Fruit fly (Drosophila melanogaster) whole organism, embryonic: ENCODE data around the gene Mad.
A peak's percentile ranks its signal among the peaks of the same experiment; 100 is the strongest.

Experiments
- Abd-B ChIP-seq: fragments of 200-800 bp; sonication (Bioruptor generic); optimal IDR thresholded peaks from 2 replicates; lab custom pipeline; 2018; ENCODE audit warnings: missing biosample characterization, mild to moderate bottlenecking, missing genetic modification characterization, moderate library complexity
- Antp ChIP-seq: fragments of 200-800 bp; sonication (Bioruptor generic); optimal IDR thresholded peaks from 3 replicates; lab custom pipeline; 2016; ENCODE audit warnings: missing biosample characterization, missing genetic modification characterization
- Asciz ChIP-seq: fragments of 200-800 bp; sonication (Bioruptor generic); optimal IDR thresholded peaks from 2 replicates; lab custom pipeline; 2017; ENCODE audit warnings: missing biosample characterization, mild to moderate bottlenecking, missing genetic modification characterization, missing genetic modification reagents
- CG10321 ChIP-seq: fragments of 200-800 bp; sonication (Bioruptor generic); IDR thresholded peaks from 2 replicates; pipeline ENCODE4 v1.3.6; 2022; ENCODE audit warnings: missing biosample characterization, missing genetic modification characterization
- CG11456 ChIP-seq: fragments of 200-800 bp; sonication (Bioruptor generic); IDR thresholded peaks from 3 replicates; pipeline ENCODE4 v1.3.6; 2022; ENCODE audit warnings: missing biosample characterization, missing genetic modification characterization
- CG11696 ChIP-seq: fragments of 200-800 bp; sonication (Bioruptor generic); IDR thresholded peaks from 2 replicates; pipeline ENCODE4 v1.3.6; 2022; ENCODE audit warnings: missing biosample characterization, missing genetic modification characterization
- CG13296 ChIP-seq: fragments of 200-800 bp; sonication (Bioruptor generic); optimal IDR thresholded peaks from 3 replicates; lab custom pipeline; 2018; ENCODE audit warnings: missing biosample characterization, mild to moderate bottlenecking, missing genetic modification characterization
- CG14441 ChIP-seq: fragments of 200-800 bp; sonication (Bioruptor generic); IDR thresholded peaks from 2 replicates; pipeline ENCODE4 v1.3.6; 2022; ENCODE audit warnings: missing biosample characterization, missing genetic modification characterization
- CG16813 ChIP-seq: fragments of 200-800 bp; sonication (Bioruptor generic); IDR thresholded peaks from 3 replicates; pipeline ENCODE4 v1.3.6; 2022; ENCODE audit warnings: missing biosample characterization, missing genetic modification characterization; ENCODE audit not compliant: partially characterized antibody
- CG17328 ChIP-seq: fragments of 200-800 bp; sonication (Bioruptor generic); IDR thresholded peaks from 2 replicates; pipeline ENCODE4 v1.3.6; 2022; ENCODE audit warnings: missing biosample characterization, missing genetic modification characterization
- CG1792 ChIP-seq: fragments of 200-800 bp; sonication (Bioruptor generic); optimal IDR thresholded peaks from 2 replicates; lab custom pipeline; 2016; ENCODE audit warnings: missing biosample characterization, missing genetic modification characterization
- CG3838 ChIP-seq: fragments of 200-800 bp; sonication (Bioruptor generic); optimal IDR thresholded peaks from 3 replicates; lab custom pipeline; 2016; ENCODE audit warnings: missing biosample characterization, missing genetic modification characterization
- CG3847 ChIP-seq: fragments of 200-800 bp; sonication (Bioruptor generic); IDR thresholded peaks from 2 replicates; pipeline ENCODE4 v1.3.6; 2022; ENCODE audit warnings: missing biosample characterization, missing genetic modification characterization
- CG4707 ChIP-seq: fragments of 200-800 bp; sonication (Bioruptor generic); optimal IDR thresholded peaks from 2 replicates; lab custom pipeline; 2018; ENCODE audit warnings: missing biosample characterization, mild to moderate bottlenecking, missing genetic modification characterization, moderate library complexity
- CG6272 ChIP-seq: fragments of 200-800 bp; sonication (Bioruptor generic); IDR thresholded peaks from 2 replicates; pipeline ENCODE4 v1.3.6; 2022; ENCODE audit warnings: missing biosample characterization, missing genetic modification characterization
- CG6654 ChIP-seq: fragments of 200-800 bp; sonication (Bioruptor generic); optimal IDR thresholded peaks from 2 replicates; lab custom pipeline; 2017; ENCODE audit warnings: missing biosample characterization, mild to moderate bottlenecking, missing genetic modification characterization
- CG7556 ChIP-seq: fragments of 200-800 bp; sonication (Bioruptor generic); optimal IDR thresholded peaks from 2 replicates; lab custom pipeline; 2017; ENCODE audit warnings: missing biosample characterization, mild to moderate bottlenecking, missing genetic modification characterization
- CG7745 ChIP-seq: fragments of 200-800 bp; sonication (Bioruptor generic); optimal IDR thresholded peaks from 2 replicates; lab custom pipeline; 2018; ENCODE audit warnings: missing biosample characterization, mild to moderate bottlenecking, missing genetic modification characterization, moderate library complexity
- CG7786 ChIP-seq: fragments of 200-800 bp; sonication (Bioruptor generic); optimal IDR thresholded peaks from 2 replicates; lab custom pipeline; 2016; ENCODE audit warnings: missing biosample characterization, missing genetic modification characterization
- CG7839 ChIP-seq: fragments of 200-800 bp; sonication (Bioruptor generic); optimal IDR thresholded peaks from 3 replicates; lab custom pipeline; 2018; ENCODE audit warnings: missing biosample characterization, mild to moderate bottlenecking, missing genetic modification characterization, moderate library complexity
- CHES-1-like ChIP-seq: fragments of 200-800 bp; sonication (Bioruptor generic); optimal IDR thresholded peaks from 2 replicates; lab custom pipeline; 2016; ENCODE audit warnings: missing biosample characterization, missing genetic modification characterization
- Dek ChIP-seq: fragments of 200-800 bp; sonication (Bioruptor generic); optimal IDR thresholded peaks from 3 replicates; lab custom pipeline; 2019; ENCODE audit warnings: missing biosample characterization, mild to moderate bottlenecking, missing genetic modification characterization, moderate library complexity
- Dfd ChIP-seq, 2 experiments: fragments of >200 bp; optimal IDR thresholded peaks; 2 replicates each; lab custom pipeline; 2017; ENCODE audit warnings: missing biosample characterization in 2 of 2, missing genetic modification characterization in 2 of 2
- Gsc ChIP-seq: fragments of 200-800 bp; sonication (Bioruptor generic); IDR thresholded peaks from 2 replicates; pipeline ENCODE4 v1.3.6; 2022; ENCODE audit warnings: missing biosample characterization, missing genetic modification characterization
- H2.0 ChIP-seq: fragments of 200-800 bp; sonication (Bioruptor generic); IDR thresholded peaks from 2 replicates; pipeline ENCODE4 v1.3.6; 2022; ENCODE audit warnings: missing biosample characterization, missing genetic modification characterization
- Hr78 ChIP-seq, 2 experiments: fragments of 200-800 bp in 1 of 2; fragments of >200 bp in 1 of 2; sonication (Bioruptor generic) in 1 of 2; optimal IDR thresholded peaks; 2 replicates each; lab custom pipeline; 2017 to 2019; ENCODE audit warnings: missing biosample characterization in 2 of 2, missing genetic modification characterization in 2 of 2, mild to moderate bottlenecking in 1 of 2, moderate library complexity in 1 of 2
- NC2β ChIP-seq: fragments of 200-800 bp; sonication (Bioruptor generic); optimal IDR thresholded peaks from 2 replicates; lab custom pipeline; 2016; ENCODE audit warnings: missing biosample characterization, missing genetic modification characterization
- Rx ChIP-seq: fragments of 200-800 bp; sonication (Bioruptor generic); IDR thresholded peaks from 2 replicates; pipeline ENCODE4 v1.3.6; 2022; ENCODE audit warnings: missing biosample characterization, missing genetic modification characterization
- Sox100B ChIP-seq: fragments of 200-800 bp; sonication (Bioruptor generic); optimal IDR thresholded peaks from 3 replicates; lab custom pipeline; 2018; ENCODE audit warnings: missing biosample characterization, mild to moderate bottlenecking, missing genetic modification characterization
- aop ChIP-seq: fragments of 200-800 bp; sonication (Bioruptor generic); IDR thresholded peaks from 2 replicates; pipeline ENCODE4 v1.3.6; 2022; ENCODE audit warnings: missing biosample characterization, missing genetic modification characterization
- bowl ChIP-seq: fragments of 200-800 bp; sonication (Bioruptor generic); IDR thresholded peaks from 2 replicates; pipeline ENCODE4 v1.3.6; 2022; ENCODE audit warnings: missing biosample characterization, missing genetic modification characterization
- caup ChIP-seq: fragments of 200-800 bp; sonication (Bioruptor generic); optimal IDR thresholded peaks from 3 replicates; lab custom pipeline; 2017; ENCODE audit warnings: missing biosample characterization, mild to moderate bottlenecking, missing genetic modification characterization, moderate library complexity; ENCODE audit not compliant: severe bottlenecking
- crc ChIP-seq: fragments of 200-800 bp; sonication (Bioruptor generic); optimal IDR thresholded peaks from 2 replicates; lab custom pipeline; 2016; ENCODE audit warnings: missing biosample characterization, missing genetic modification characterization
- danr ChIP-seq: fragments of 200-800 bp; sonication (Bioruptor generic); IDR thresholded peaks from 2 replicates; pipeline ENCODE4 v1.3.6; 2022; ENCODE audit warnings: missing biosample characterization, missing genetic modification characterization
- dmrt99B ChIP-seq: fragments of 200-800 bp; sonication (Bioruptor generic); optimal IDR thresholded peaks from 2 replicates; lab custom pipeline; 2018; ENCODE audit warnings: missing biosample characterization, mild to moderate bottlenecking, missing genetic modification characterization, moderate library complexity
- dpn ChIP-seq, 2 experiments: fragments of 200-800 bp; sonication (Bioruptor generic); optimal IDR thresholded peaks; 3 replicates each; lab custom pipeline; 2016; ENCODE audit warnings: missing biosample characterization in 2 of 2, missing genetic modification characterization in 2 of 2
- lbe ChIP-seq: fragments of 200-800 bp; sonication (Bioruptor generic); optimal IDR thresholded peaks from 2 replicates; lab custom pipeline; 2016; ENCODE audit warnings: missing biosample characterization, mild to moderate bottlenecking, missing genetic modification characterization
- nmo ChIP-seq: fragments of 200-800 bp; sonication (Bioruptor generic); optimal IDR thresholded peaks from 2 replicates; lab custom pipeline; 2018; ENCODE audit warnings: missing biosample characterization, mild to moderate bottlenecking, missing genetic modification characterization, moderate library complexity
- onecut ChIP-seq: fragments of 200-800 bp; sonication (Bioruptor generic); IDR thresholded peaks from 2 replicates; pipeline ENCODE4 v1.3.6; 2022; ENCODE audit warnings: missing biosample characterization, missing genetic modification characterization
- prd ChIP-seq, 3 experiments: fragments of >200 bp in 2 of 3; fragments of 200-800 bp in 1 of 3; sonication (Bioruptor generic) in 1 of 3; optimal IDR thresholded peaks in 2 of 3; IDR thresholded peaks in 1 of 3; 2 replicates in 2 of 3; 3 replicates in 1 of 3; pipeline versions ENCODE4 v1.3.6 to Lab custom; 2017 to 2022; ENCODE audit warnings: missing biosample characterization in 1 of 3, missing genetic modification characterization in 1 of 3
- pros ChIP-seq: fragments of 200-800 bp; sonication (Bioruptor generic); optimal IDR thresholded peaks from 3 replicates; lab custom pipeline; 2019; ENCODE audit warnings: missing biosample characterization, mild to moderate bottlenecking, missing genetic modification characterization, moderate library complexity
- ranshi ChIP-seq: fragments of 200-800 bp; sonication (Bioruptor generic); IDR thresholded peaks from 2 replicates; pipeline ENCODE4 v1.3.6; 2022; ENCODE audit warnings: missing biosample characterization, missing genetic modification characterization
- row ChIP-seq: fragments of 200-800 bp; sonication (Bioruptor generic); IDR thresholded peaks from 3 replicates; pipeline ENCODE4 v1.3.6; 2022; ENCODE audit warnings: missing biosample characterization, missing genetic modification characterization
- sc ChIP-seq, 3 experiments: fragments of >200 bp in 2 of 3; fragments of 200-800 bp in 1 of 3; sonication (Bioruptor generic) in 1 of 3; optimal IDR thresholded peaks; 2 replicates in 2 of 3; 3 replicates in 1 of 3; lab custom pipeline; 2017; ENCODE audit warnings: mild to moderate bottlenecking in 1 of 3, missing biosample characterization in 1 of 3, missing genetic modification characterization in 1 of 3, missing genetic modification reagents in 1 of 3
- sens ChIP-seq: fragments of 200-800 bp; sonication (Bioruptor generic); peaks from one replicate; lab custom pipeline; 2016; ENCODE audit warnings: missing biosample characterization, missing genetic modification characterization
- shn ChIP-seq: fragments of 200-800 bp; sonication (Bioruptor generic); optimal IDR thresholded peaks from 3 replicates; lab custom pipeline; 2016; ENCODE audit warnings: missing biosample characterization, missing genetic modification characterization
- sob ChIP-seq: fragments of 200-800 bp; sonication (Bioruptor generic); IDR thresholded peaks from 2 replicates; pipeline ENCODE4 v1.3.6; 2022; ENCODE audit warnings: missing biosample characterization, missing genetic modification characterization
- tll ChIP-seq, 2 experiments: fragments of 200-800 bp in 1 of 2; fragments of >200 bp in 1 of 2; sonication (Bioruptor generic) in 1 of 2; optimal IDR thresholded peaks; 2 replicates each; lab custom pipeline; 2017 to 2019; ENCODE audit warnings: missing biosample characterization in 2 of 2, missing genetic modification characterization in 2 of 2, mild to moderate bottlenecking in 1 of 2, moderate library complexity in 1 of 2

Mad gene

dm6 chr2L:3121745-3122144, 37.7 kb downstream of the Mad start (continued):
- no peak for TF ChIP-seq CG1792
- TF ChIP-seq dmrt99B (tag; lab: Kevin White, UChicago) = peak; percentile 16
- no peak for TF ChIP-seq CHES-1-like (GFP tag; lab: Kevin White, UChicago)
- TF ChIP-seq CG6272 = no peak
- peak; percentile 9 for TF ChIP-seq CG4707 (GFP tag; lab: Kevin White, UChicago)
- peak; percentile 42 for TF ChIP-seq Sox100B (GFP tag; lab: Kevin White, UChicago)
- no peak for TF ChIP-seq ranshi (GFP tag; lab: Robert Waterston, UW)
- peak; percentile 32; the same call in 1 of the 2 replicates for TF ChIP-seq sob (GFP tag; lab: Robert Waterston, UW)
- peak; percentile 8 for TF ChIP-seq Dek (tag; lab: Kevin White, UChicago)
- TF ChIP-seq CG7786 = no peak
- no peak for TF ChIP-seq Dfd (GFP tag; optimal IDR thresholded peaks at IDR 0.05; lab: Kevin White, UChicago)
- no peak for TF ChIP-seq pros
- peak; percentile 8 for TF ChIP-seq CG7556 (GFP tag; lab: Kevin White, UChicago)
- peak; percentile 7 for TF ChIP-seq NC2β (GFP tag; lab: Kevin White, UChicago)
- TF ChIP-seq CG13296 (GFP tag; lab: Kevin White, UChicago) = peak; percentile 8
- TF ChIP-seq caup (GFP tag; lab: Kevin White, UChicago) = peak; percentile 48
- TF ChIP-seq bowl (GFP tag; lab: Robert Waterston, UW) = 0 out of 2 replicates have a peak, but pooled peaks have one; percentile 5

dm6 chr2L:3121325-3121724, 38.1 kb downstream of the Mad start:
- TF ChIP-seq CG14441 = peak; percentile 26; the same call in 1 of the 2 replicates
- no peak for TF ChIP-seq onecut (GFP tag; lab: Robert Waterston, UW)
- TF ChIP-seq CG16813 (GFP tag; lab: Robert Waterston, UW) = no peak
- no peak for TF ChIP-seq Dfd (GFP tag; optimal IDR thresholded peaks at IDR 0.05; lab: Kevin White, UChicago)
- no peak for TF ChIP-seq sc (optimal IDR thresholded peaks at IDR 0.05; lab: Kevin White, UChicago)
- TF ChIP-seq sc (GFP tag; optimal IDR thresholded peaks at IDR 0.05; lab: Kevin White, UChicago) = no peak
- no peak for TF ChIP-seq CG3838 (GFP tag; lab: Kevin White, UChicago)
- TF ChIP-seq Gsc = no peak
- TF ChIP-seq dpn (GFP tag; optimal IDR thresholded peaks at IDR 0.05; lab: Kevin White, UChicago) = peak in 1 of 2 experiments; percentile 10
- no peak for TF ChIP-seq CG1792
- TF ChIP-seq Asciz (GFP tag; lab: Kevin White, UChicago) = no peak
- no peak for TF ChIP-seq prd (optimal IDR thresholded peaks at IDR 0.05; lab: Kevin White, UChicago)
- TF ChIP-seq prd (GFP tag; IDR thresholded peaks at IDR 0.05; lab: Robert Waterston, UW) = 0 out of 3 replicates have a peak, but pooled peaks have one; percentile 14
- TF ChIP-seq row (GFP tag; lab: Robert Waterston, UW) = peak; percentile 61
- no peak for TF ChIP-seq CG11696
- TF ChIP-seq nmo = no peak
- TF ChIP-seq Hr78 (GFP tag; optimal IDR thresholded peaks at IDR 0.05; lab: Kevin White, UChicago) = peak in 1 of 2 experiments; percentile 49
- TF ChIP-seq crc = no peak
- no peak for TF ChIP-seq aop (GFP tag; lab: Robert Waterston, UW)
- TF ChIP-seq H2.0 (GFP tag; lab: Robert Waterston, UW) = peak; percentile 39; the same call in 1 of the 2 replicates
- TF ChIP-seq CG17328 (GFP tag; lab: Robert Waterston, UW) = 0 out of 2 replicates have a peak, but pooled peaks have one; percentile 8
- peak; percentile 20; the same call in 1 of the 2 replicates for TF ChIP-seq Rx (GFP tag; lab: Robert Waterston, UW)
- no peak for TF ChIP-seq danr (GFP tag; lab: Robert Waterston, UW)
- TF ChIP-seq CG7745 (tag; lab: Kevin White, UChicago) = no peak
- no peak for TF ChIP-seq CG6654
- peak; percentile 20; the same call in 1 of the 2 replicates for TF ChIP-seq CG3847
- 0 out of 3 replicates have a peak, but pooled peaks have one; percentile 40 for TF ChIP-seq CG11456 (GFP tag; lab: Robert Waterston, UW)
- no peak for TF ChIP-seq CG10321 (GFP tag; lab: Robert Waterston, UW)
- peak; percentile 31 for TF ChIP-seq Abd-B (GFP tag; lab: Kevin White, UChicago)
- no peak for TF ChIP-seq shn (GFP tag; lab: Kevin White, UChicago)
- no peak for TF ChIP-seq caup (GFP tag; lab: Kevin White, UChicago)
- TF ChIP-seq sens (GFP tag; lab: Kevin White, UChicago) = peak; percentile 48
- TF ChIP-seq lbe (GFP tag; lab: Kevin White, UChicago) = no peak
- peak; percentile 17 for TF ChIP-seq CG7839 (tag; lab: Kevin White, UChicago)
- TF ChIP-seq tll (GFP tag; optimal IDR thresholded peaks at IDR 0.05; lab: Kevin White, UChicago) = no peak
- TF ChIP-seq Antp (GFP tag; lab: Kevin White, UChicago) = peak; percentile 20
